Worm (Caenorhabditis elegans) whole organism, late embryonic: ENCODE results near the gene exh-1.

Source experiments
- C08G9.2 ChIP-seq: sonication (generic microtip); optimal IDR thresholded peaks from 2 replicates; lab custom pipeline; 2016; ENCODE audit warnings: mild to moderate bottlenecking, missing genetic modification characterization, moderate library complexity, missing compliant biosample characterization
- C38D4.7 ChIP-seq: fragments of 200-800 bp; sonication (Bioruptor generic); optimal IDR thresholded peaks from 2 replicates; lab custom pipeline; 2018; ENCODE audit warnings: mild to moderate bottlenecking, missing genetic modification characterization, moderate library complexity, missing compliant biosample characterization
- F13H6.1 ChIP-seq: sonication (generic microtip); optimal IDR thresholded peaks from 2 replicates; lab custom pipeline; 2016; ENCODE audit warnings: missing genetic modification characterization, missing compliant biosample characterization
- K02D7.2 ChIP-seq: sonication (generic microtip); optimal IDR thresholded peaks from 2 replicates; lab custom pipeline; 2017; ENCODE audit warnings: mild to moderate bottlenecking, missing genetic modification characterization, missing compliant biosample characterization
- T23F11.4 ChIP-seq: fragments of 200-800 bp; sonication (Bioruptor generic); optimal IDR thresholded peaks from 2 replicates; lab custom pipeline; 2018; ENCODE audit warnings: mild to moderate bottlenecking, missing genetic modification characterization, missing compliant biosample characterization
- Y22D7AL.16 ChIP-seq: sonication (generic microtip); optimal IDR thresholded peaks from 2 replicates; lab custom pipeline; 2016; ENCODE audit warnings: missing genetic modification characterization, missing compliant biosample characterization
- ahr-1 ChIP-seq: sonication (generic microtip); optimal IDR thresholded peaks from 2 replicates; lab custom pipeline; 2016; ENCODE audit warnings: missing genetic modification characterization, missing compliant biosample characterization
- ceh-18 ChIP-seq: sonication (generic microtip); optimal IDR thresholded peaks from 2 replicates; lab custom pipeline; 2016; ENCODE audit warnings: missing genetic modification characterization, missing compliant biosample characterization
- ceh-24 ChIP-seq: sonication (generic microtip); optimal IDR thresholded peaks from 2 replicates; lab custom pipeline; 2016; ENCODE audit warnings: mild to moderate bottlenecking, missing genetic modification characterization, missing compliant biosample characterization
- ceh-45 ChIP-seq: fragments of 200-800 bp; sonication (Bioruptor generic); IDR thresholded peaks from 2 replicates; pipeline ENCODE4 v1.3.6; 2022; ENCODE audit warnings: missing genetic modification reagents, missing genetic modification characterization, missing compliant biosample characterization
- ceh-48 ChIP-seq: sonication (generic microtip); optimal IDR thresholded peaks from 2 replicates; lab custom pipeline; 2016; ENCODE audit warnings: missing genetic modification characterization, inconsistent platforms, missing compliant biosample characterization
- ceh-6 ChIP-seq: fragments of 200-800 bp; sonication (Bioruptor generic); optimal IDR thresholded peaks from 2 replicates; lab custom pipeline; 2018; ENCODE audit warnings: mild to moderate bottlenecking, missing genetic modification characterization, missing compliant biosample characterization
- ceh-9 ChIP-seq: sonication (generic microtip); optimal IDR thresholded peaks from 2 replicates; lab custom pipeline; 2016; ENCODE audit warnings: mild to moderate bottlenecking, missing genetic modification characterization, inconsistent platforms, missing compliant biosample characterization
- che-1 ChIP-seq: sonication (generic microtip); optimal IDR thresholded peaks from 2 replicates; lab custom pipeline; 2016; ENCODE audit warnings: mild to moderate bottlenecking, missing genetic modification characterization, missing compliant biosample characterization
- dmd-4 ChIP-seq: sonication (generic microtip); optimal IDR thresholded peaks from 2 replicates; lab custom pipeline; 2016; ENCODE audit warnings: borderline replicate concordance, missing genetic modification characterization, missing compliant biosample characterization
- elt-2 ChIP-seq: sonication (generic microtip); optimal IDR thresholded peaks from 2 replicates; lab custom pipeline; 2016; ENCODE audit warnings: missing genetic modification reagents, missing genetic modification characterization, missing compliant biosample characterization
- elt-4 ChIP-seq: sonication (generic microtip); optimal IDR thresholded peaks from 2 replicates; lab custom pipeline; 2016; ENCODE audit warnings: missing genetic modification characterization, missing compliant biosample characterization
- ets-4 ChIP-seq: sonication (generic microtip); optimal IDR thresholded peaks from 2 replicates; lab custom pipeline; 2016; ENCODE audit warnings: missing genetic modification characterization, missing compliant biosample characterization
- eyg-1 ChIP-seq: sonication (generic microtip); optimal IDR thresholded peaks from 2 replicates; lab custom pipeline; 2016; ENCODE audit warnings: missing genotype, missing genetic modification characterization, missing compliant biosample characterization
- gmeb-2 ChIP-seq: sonication (generic microtip); optimal IDR thresholded peaks from 2 replicates; lab custom pipeline; 2016; ENCODE audit warnings: missing genetic modification characterization, inconsistent platforms, missing compliant biosample characterization
- hlh-13 ChIP-seq: fragments of 200-800 bp; sonication (Bioruptor generic); optimal IDR thresholded peaks from 2 replicates; lab custom pipeline; 2018; ENCODE audit warnings: mild to moderate bottlenecking, missing genetic modification characterization, missing compliant biosample characterization
- hlh-15 ChIP-seq: sonication (generic microtip); optimal IDR thresholded peaks from 2 replicates; lab custom pipeline; 2016; ENCODE audit warnings: missing genetic modification characterization, missing compliant biosample characterization
- hlh-30 ChIP-seq: sonication (generic microtip); optimal IDR thresholded peaks from 2 replicates; lab custom pipeline; 2017; ENCODE audit warnings: antibody characterized with exemption, missing genetic modification characterization, missing compliant biosample characterization; ENCODE audit not compliant: insufficient read depth
- hlh-8 ChIP-seq: sonication (generic microtip); optimal IDR thresholded peaks from 2 replicates; lab custom pipeline; 2016; ENCODE audit warnings: missing genotype, missing genetic modification characterization, missing compliant biosample characterization
- madf-2 ChIP-seq: sonication (generic microtip); optimal IDR thresholded peaks from 2 replicates; lab custom pipeline; 2017; ENCODE audit warnings: missing genetic modification characterization, missing compliant biosample characterization
- nfya-1 ChIP-seq: sonication (generic microtip); optimal IDR thresholded peaks from 2 replicates; lab custom pipeline; 2017; ENCODE audit warnings: missing genetic modification characterization, mild to moderate bottlenecking, missing compliant biosample characterization, antibody characterized with exemption, moderate library complexity
- nhr-11 ChIP-seq: fragments of 150-350 bp; optimal IDR thresholded peaks from 2 replicates; lab custom pipeline; 2014; ENCODE audit warnings: missing biosample characterization, missing genetic modification characterization
- nhr-232 ChIP-seq: sonication (generic microtip); optimal IDR thresholded peaks from 2 replicates; lab custom pipeline; 2016; ENCODE audit warnings: missing genetic modification characterization, missing compliant biosample characterization
- npax-4 ChIP-seq: sonication (generic microtip); optimal IDR thresholded peaks from 2 replicates; lab custom pipeline; 2016; ENCODE audit warnings: missing genetic modification characterization, missing compliant biosample characterization
- odd-2 ChIP-seq: sonication (generic microtip); optimal IDR thresholded peaks from 2 replicates; lab custom pipeline; 2017; ENCODE audit warnings: antibody characterized with exemption, mild to moderate bottlenecking, missing genetic modification characterization, missing compliant biosample characterization
- pat-9 ChIP-seq: fragments of 200-800 bp; sonication (Bioruptor generic); optimal IDR thresholded peaks from 2 replicates; lab custom pipeline; 2018; ENCODE audit warnings: mild to moderate bottlenecking, missing genetic modification characterization, moderate library complexity, missing compliant biosample characterization
- pax-1 ChIP-seq: fragments of 150-350 bp; optimal IDR thresholded peaks from 2 replicates; lab custom pipeline; 2014; ENCODE audit warnings: missing biosample characterization, missing genetic modification characterization
- pha-2 ChIP-seq: sonication (generic microtip); optimal IDR thresholded peaks from 2 replicates; lab custom pipeline; 2017; ENCODE audit warnings: mild to moderate bottlenecking, missing genetic modification characterization, missing compliant biosample characterization
- rnt-1 ChIP-seq: sonication (generic microtip); optimal IDR thresholded peaks from 2 replicates; lab custom pipeline; 2016; ENCODE audit warnings: missing genetic modification characterization, missing compliant biosample characterization
- sdc-2 ChIP-seq: sonication (generic microtip); optimal IDR thresholded peaks from 2 replicates; lab custom pipeline; 2016; ENCODE audit warnings: missing genotype, missing genetic modification characterization, missing compliant biosample characterization
- sox-4 ChIP-seq: sonication (generic microtip); optimal IDR thresholded peaks from 2 replicates; lab custom pipeline; 2017; ENCODE audit warnings: mild to moderate bottlenecking, missing genetic modification characterization, inconsistent platforms, missing compliant biosample characterization
- tbx-2 ChIP-seq: sonication (generic microtip); optimal IDR thresholded peaks from 2 replicates; lab custom pipeline; 2016; ENCODE audit warnings: missing genetic modification characterization, missing compliant biosample characterization
- tbx-7 ChIP-seq: sonication (generic microtip); optimal IDR thresholded peaks from 2 replicates; lab custom pipeline; 2016; ENCODE audit warnings: missing genotype, missing genetic modification characterization, missing compliant biosample characterization
- unc-42 ChIP-seq: sonication (generic microtip); optimal IDR thresholded peaks from 2 replicates; lab custom pipeline; 2016; ENCODE audit warnings: missing genotype, missing genetic modification characterization, missing compliant biosample characterization
- unc-55 ChIP-seq: sonication (generic microtip); optimal IDR thresholded peaks from 2 replicates; lab custom pipeline; 2017; ENCODE audit warnings: missing biosample characterization, missing genetic modification reagents, missing genetic modification characterization
- zip-5 ChIP-seq: sonication (generic microtip); optimal IDR thresholded peaks from 2 replicates; lab custom pipeline; 2016; ENCODE audit warnings: missing genetic modification characterization, missing compliant biosample characterization
- ztf-16 ChIP-seq: sonication (generic microtip); optimal IDR thresholded peaks from 2 replicates; lab custom pipeline; 2017; ENCODE audit warnings: missing genetic modification characterization, missing compliant biosample characterization

Gene exh-1

ce11 chrV:3122403-3122802 is 34.5 kb upstream of the exh-1 start:
- no peak for TF ChIP-seq elt-4 (tag; lab: Kevin White, UChicago)
- TF ChIP-seq T23F11.4, result no peak
- no peak for TF ChIP-seq pat-9 (tag; lab: Kevin White, UChicago)
- TF ChIP-seq sdc-2 (tag; lab: Kevin White, UChicago), result no peak
- TF ChIP-seq rnt-1 (tag; lab: Kevin White, UChicago), result no peak
- TF ChIP-seq dmd-4 (tag; lab: Kevin White, UChicago), result no peak
- no peak for TF ChIP-seq madf-2 (tag; lab: Kevin White, UChicago)
- no peak for TF ChIP-seq hlh-30
- TF ChIP-seq ceh-24, result no peak
- no peak for TF ChIP-seq hlh-15 (tag; lab: Kevin White, UChicago)
- no peak for TF ChIP-seq ceh-6 (GFP tag; lab: Kevin White, UChicago)
- no peak for TF ChIP-seq zip-5 (tag; lab: Kevin White, UChicago)
- TF ChIP-seq nhr-11, result no peak

- TF ChIP-seq eyg-1 (no peak), F13H6.1 (tag; lab: Kevin White, UChicago) (no peak)
Measured at ce11 chrV:3124912-3125311, 32.0 kb upstream of the exh-1 start, which contains the start of gene Y73C8C.12. Y73C8C.12 (plus strand) TSS chrV:3125212.

ce11 chrV:3127670-3128069 is 29.2 kb upstream of the exh-1 start, which contains the start of gene Y73C8C.10:
Y73C8C.10 (minus strand) TSS chrV:3127770.
- TF ChIP-seq ets-4 (tag; lab: Kevin White, UChicago), result no peak
- TF ChIP-seq C08G9.2 (tag; lab: Kevin White, UChicago), result no peak
- TF ChIP-seq gmeb-2 (tag; lab: Kevin White, UChicago), result no peak
- TF ChIP-seq hlh-15 (tag; lab: Kevin White, UChicago), result no peak
- no peak for TF ChIP-seq unc-42 (tag; lab: Kevin White, UChicago)
- TF ChIP-seq ztf-16 (tag; lab: Kevin White, UChicago), result no peak
- no peak for TF ChIP-seq ceh-18 (tag; lab: Kevin White, UChicago)
- TF ChIP-seq pat-9 (tag; lab: Kevin White, UChicago), result no peak
- TF ChIP-seq madf-2 (tag; lab: Kevin White, UChicago), result no peak
- TF ChIP-seq pax-1 (tag; lab: Kevin White, UChicago), result no peak
- no peak for TF ChIP-seq hlh-8 (tag; lab: Kevin White, UChicago)
- TF ChIP-seq C38D4.7 (GFP tag; lab: Kevin White, UChicago), result no peak
- TF ChIP-seq sox-4, result no peak
- no peak for TF ChIP-seq hlh-13 (GFP tag; lab: Kevin White, UChicago)
- TF ChIP-seq npax-4 (tag; lab: Kevin White, UChicago), result no peak
- TF ChIP-seq ahr-1 (tag; lab: Kevin White, UChicago), result no peak
- TF ChIP-seq elt-2 (tag; lab: Kevin White, UChicago), result no peak
- no peak for TF ChIP-seq hlh-30
- TF ChIP-seq eyg-1, result no peak
- no peak for TF ChIP-seq ceh-48 (tag; lab: Kevin White, UChicago)

ce11 chrV:3128803-3129202 is 28.1 kb upstream of the exh-1 start, which contains the start of gene tat-6:
tat-6 (plus strand) TSS chrV:3129103.
- TF ChIP-seq eyg-1 (no peak), ceh-45 (no peak), unc-55 (no peak), nhr-232 (tag; lab: Kevin White, UChicago) (no peak), hlh-15 (tag; lab: Kevin White, UChicago) (no peak), ceh-9 (tag; lab: Kevin White, UChicago) (no peak), Y22D7AL.16 (tag; lab: Kevin White, UChicago) (no peak), odd-2 (tag; lab: Kevin White, UChicago) (no peak), madf-2 (tag; lab: Kevin White, UChicago) (no peak), tbx-2 (tag; lab: Kevin White, UChicago) (no peak), ceh-48 (tag; lab: Kevin White, UChicago) (no peak), elt-4 (tag; lab: Kevin White, UChicago) (no peak), pha-2 (no peak), pax-1 (tag; lab: Kevin White, UChicago) (no peak), C38D4.7 (GFP tag; lab: Kevin White, UChicago) (no peak), che-1 (no peak), tbx-7 (tag; lab: Kevin White, UChicago) (no peak), nfya-1 (tag; lab: Kevin White, UChicago) (no peak), K02D7.2 (no peak)
- TF ChIP-seq, all 69 proteins: peak for 0
